Worm (Caenorhabditis elegans) whole organism, L4 larva: ENCODE data around the gene chil-2.

Experiments
- D1046.2 ChIP-seq: fragments of 200-800 bp; sonication (Bioruptor generic); IDR thresholded peaks from 2 replicates; pipeline ENCODE4 v1.3.6; 2022; ENCODE audit warnings: missing genetic modification characterization, missing compliant biosample characterization
- ZK546.5 ChIP-seq, 2 experiments: sonication (generic microtip); optimal IDR thresholded peaks; 2 replicates each; lab custom pipeline; 2017; ENCODE audit warnings: missing biosample characterization in 2 of 2, missing genetic modification characterization in 2 of 2
- ces-1 ChIP-seq: fragments of 150-350 bp; sonication (generic microtip); optimal IDR thresholded peaks from 4 replicates; lab custom pipeline; 2014; ENCODE audit warnings: missing biosample characterization, missing genetic modification reagents, missing genetic modification characterization
- dpl-1 ChIP-seq: fragments of 150-350 bp; optimal IDR thresholded peaks from 2 replicates; lab custom pipeline; 2014; ENCODE audit warnings: missing biosample characterization, missing genetic modification reagents, missing genetic modification characterization
- fkh-10 ChIP-seq: fragments of 150-350 bp; optimal IDR thresholded peaks from 2 replicates; lab custom pipeline; 2014; ENCODE audit warnings: missing biosample characterization, missing genetic modification reagents, missing genetic modification characterization
- nhr-76 ChIP-seq: fragments of 150-350 bp; optimal IDR thresholded peaks from 2 replicates; lab custom pipeline; 2014; ENCODE audit warnings: missing biosample characterization, missing genetic modification characterization
- spr-3 ChIP-seq: fragments of 200-800 bp; sonication (Bioruptor generic); optimal IDR thresholded peaks from 2 replicates; lab custom pipeline; 2018; ENCODE audit warnings: mild to moderate bottlenecking, missing genetic modification characterization, missing compliant biosample characterization
- unc-130 ChIP-seq: sonication (generic microtip); optimal IDR thresholded peaks from 2 replicates; lab custom pipeline; 2016; ENCODE audit warnings: missing genetic modification reagents, missing genetic modification characterization, missing compliant biosample characterization

DNA sequence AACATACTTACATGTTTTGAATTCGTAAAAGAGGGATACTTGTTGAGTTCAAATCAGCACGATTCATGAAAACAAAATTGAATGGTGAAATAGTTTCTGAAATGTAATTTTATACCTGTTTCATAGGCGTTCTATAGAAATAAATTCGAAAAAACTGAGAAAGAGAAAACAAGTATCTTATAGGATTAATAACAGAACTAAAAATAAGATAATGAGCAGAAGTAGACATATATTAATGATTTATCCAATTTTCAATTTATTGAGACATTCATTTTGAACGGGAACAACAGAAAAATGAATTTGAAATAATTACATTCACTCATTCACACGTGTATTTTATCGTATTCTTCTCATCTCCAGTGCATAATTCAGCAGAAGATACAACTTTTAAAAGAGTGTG, 16.6 kb downstream of the chil-2 start, which contains the start of gene chil-6:
- TF ChIP-seq D1046.2 (GFP tag; lab: Robert Waterston, UW) (no peak), dpl-1 (GFP tag; lab: Kevin White, UChicago) (no peak), ces-1 (GFP tag; lab: Kevin White, UChicago) (no peak), ZK546.5 (tag; optimal IDR thresholded peaks at IDR 0.05; lab: Kevin White, UChicago) (no peak), fkh-10 (no peak), spr-3 (GFP tag; lab: Kevin White, UChicago) (no peak), nhr-76 (tag; lab: Kevin White, UChicago) (no peak), unc-130 (GFP tag; lab: Kevin White, UChicago) (no peak)
